Fruit fly (Drosophila melanogaster): ENCODE measurements around the gene CG15864.

CG15864 gene

DNA sequence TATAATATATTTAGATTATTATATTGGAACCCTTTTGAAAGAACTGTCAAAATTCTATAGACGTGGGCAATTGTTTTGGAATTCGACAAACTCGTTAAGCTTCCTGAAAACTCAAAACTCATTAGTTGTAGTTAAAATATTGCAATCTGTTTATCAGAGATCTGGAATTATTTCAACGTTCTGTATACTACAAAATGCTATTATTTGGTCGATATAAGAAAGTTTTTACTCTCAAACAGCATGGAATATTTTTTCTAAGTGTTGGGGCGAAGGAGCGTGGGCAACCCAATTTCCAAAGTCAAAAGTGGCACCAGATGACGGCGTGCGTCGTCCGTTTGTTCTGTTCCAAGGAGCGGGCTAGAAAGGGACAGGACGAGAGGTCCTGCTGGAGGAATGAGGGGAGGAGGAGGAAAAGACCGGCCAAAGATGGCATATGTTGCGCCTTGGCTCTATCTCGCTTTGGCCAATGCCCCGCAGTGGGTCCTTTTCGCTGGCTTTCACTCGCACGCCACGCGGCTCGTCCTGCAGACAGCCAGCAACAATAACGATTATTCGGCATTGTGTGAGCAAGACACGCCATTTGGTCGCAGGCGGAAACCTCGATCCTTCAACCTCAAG lies 37.6 kb downstream of the CG15864 start (continued):
- TF ChIP-seq lola (GFP tag; optimal IDR thresholded peaks at IDR 0.05) = peak in 1 of 3 experiments; percentile 11

DNA sequence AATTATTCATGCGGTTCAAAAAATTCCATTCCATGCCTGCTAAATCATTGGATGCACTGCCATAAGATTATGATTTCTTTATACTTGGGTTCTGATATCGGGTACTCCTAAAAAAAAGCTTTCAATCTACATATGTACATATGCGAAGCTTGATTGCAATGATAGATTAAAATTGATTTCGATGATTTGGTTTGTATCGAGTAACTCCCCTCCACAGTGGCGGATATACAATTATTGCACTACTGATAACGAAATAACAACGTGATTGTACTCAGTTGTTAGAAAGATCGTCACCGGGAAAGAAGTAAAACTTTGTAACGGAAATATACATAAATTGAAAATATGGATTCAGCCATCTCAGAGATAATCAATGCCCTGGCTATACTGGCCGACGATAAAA lies 39.5 kb downstream of the CG15864 start, which contains the start of gene Nazo:
Gene Nazo (plus strand): TSS at position 180 of the 400 bp plus-strand sequence.
- TF ChIP-seq CG8944 (GFP tag; optimal IDR thresholded peaks at IDR 0.05) = no peak
- TF ChIP-seq Dref (GFP tag; IDR thresholded peaks at IDR 0.05) = peak; percentile 18; the same call in 1 of the 2 replicates

DNA sequence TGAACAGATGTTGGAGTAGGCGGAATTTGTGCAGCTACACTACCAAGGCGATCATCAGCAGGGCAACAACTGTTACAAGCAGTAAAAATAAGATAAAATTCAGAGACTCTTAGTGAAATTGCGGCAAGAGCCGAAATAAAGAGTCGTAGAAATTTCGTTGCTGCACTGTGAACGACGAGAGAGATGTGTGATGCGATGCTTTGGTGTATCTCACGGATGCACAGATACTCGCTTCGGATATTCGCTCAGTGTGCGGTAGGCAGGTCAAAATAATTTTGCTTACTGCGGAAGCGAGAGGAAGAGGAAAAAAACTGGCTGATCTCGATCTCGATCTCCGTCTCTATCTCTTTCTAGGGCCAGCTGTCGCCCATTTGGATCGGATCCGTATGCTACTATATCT lies 40.6 kb downstream of the CG15864 start:
- TF ChIP-seq prd (optimal IDR thresholded peaks at IDR 0.05) = no peak
- TF ChIP-seq prd (GFP tag; IDR thresholded peaks at IDR 0.05) = peak; percentile 27; the same call in 1 of the 3 replicates
- TF ChIP-seq sisA (GFP tag; IDR thresholded peaks at IDR 0.05) = no peak
- no peak for TF ChIP-seq CG12219 (GFP tag; optimal IDR thresholded peaks at IDR 0.05)
- TF ChIP-seq row (GFP tag; IDR thresholded peaks at IDR 0.05) = 0 out of 3 replicates have a peak, but pooled peaks have one; percentile 28
- TF ChIP-seq CG2199 (GFP tag; IDR thresholded peaks at IDR 0.05) = 0 out of 3 replicates have a peak, but pooled peaks have one; percentile 38
- no peak for TF ChIP-seq kay (GFP tag; optimal IDR thresholded peaks at IDR 0.05)
- TF ChIP-seq Ptx1 (GFP tag; IDR thresholded peaks at IDR 0.05) = 0 out of 2 replicates have a peak, but pooled peaks have one; percentile 14
- peak; percentile 92 for TF ChIP-seq zf30C (GFP tag; optimal IDR thresholded peaks at IDR 0.05)
- TF ChIP-seq ci (GFP tag; IDR thresholded peaks at IDR 0.05) = peak; percentile 30; the same call in 1 of the 3 replicates
- TF ChIP-seq vvl (GFP tag; IDR thresholded peaks at IDR 0.05) = 0 out of 2 replicates have a peak, but pooled peaks have one; percentile 22
- TF ChIP-seq grn (GFP tag; optimal IDR thresholded peaks at IDR 0.05) = peak; percentile 25
- no peak for TF ChIP-seq Myb (GFP tag; optimal IDR thresholded peaks at IDR 0.05)
- TF ChIP-seq Xrp1 (GFP tag; IDR thresholded peaks at IDR 0.05) = 0 out of 2 replicates have a peak, but pooled peaks have one; percentile 13
- peak; percentile 31; the same call in 1 of the 2 replicates for TF ChIP-seq amos (GFP tag; IDR thresholded peaks at IDR 0.05; ENCODE audit: partially characterized antibody)
- peak; percentile 88 for TF ChIP-seq twi (tag; optimal IDR thresholded peaks at IDR 0.05)
- 0 out of 3 replicates have a peak, but pooled peaks have one; percentile 6 for TF ChIP-seq zfh1 (GFP tag; IDR thresholded peaks at IDR 0.05)
- no peak for TF ChIP-seq corto (GFP tag; optimal IDR thresholded peaks at IDR 0.05)

DNA sequence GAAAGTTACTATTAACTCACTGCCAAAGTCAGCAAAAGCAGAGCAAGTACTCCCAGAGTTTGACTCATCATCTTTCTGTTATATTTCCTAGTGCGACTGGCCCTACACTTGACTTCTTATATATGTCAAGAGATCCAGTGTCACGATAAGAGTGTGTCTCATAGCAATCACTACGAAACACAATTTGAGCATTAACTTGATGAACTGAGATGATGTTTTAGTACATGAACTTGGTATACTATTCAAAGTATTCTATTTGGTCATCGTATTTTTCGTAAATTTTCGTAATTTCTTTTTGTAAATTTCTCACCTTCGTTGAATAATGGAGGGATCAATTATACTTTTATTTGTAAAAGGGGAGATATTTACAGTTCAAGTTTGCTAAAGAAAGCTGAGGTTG lies 42.2 kb downstream of the CG15864 start, which contains the start of gene CG11672:
Gene CG11672 (minus strand): TSS at position 101 of the 400 bp plus-strand sequence.
- 0 out of 3 replicates have a peak, but pooled peaks have one; percentile 10 for TF ChIP-seq zen2 (GFP tag; IDR thresholded peaks at IDR 0.05; ENCODE audit: partially characterized antibody)
- TF ChIP-seq CG2202 (tag; optimal IDR thresholded peaks at IDR 0.05) = no peak
- no peak for TF ChIP-seq nmo (GFP tag; optimal IDR thresholded peaks at IDR 0.05)

DNA sequence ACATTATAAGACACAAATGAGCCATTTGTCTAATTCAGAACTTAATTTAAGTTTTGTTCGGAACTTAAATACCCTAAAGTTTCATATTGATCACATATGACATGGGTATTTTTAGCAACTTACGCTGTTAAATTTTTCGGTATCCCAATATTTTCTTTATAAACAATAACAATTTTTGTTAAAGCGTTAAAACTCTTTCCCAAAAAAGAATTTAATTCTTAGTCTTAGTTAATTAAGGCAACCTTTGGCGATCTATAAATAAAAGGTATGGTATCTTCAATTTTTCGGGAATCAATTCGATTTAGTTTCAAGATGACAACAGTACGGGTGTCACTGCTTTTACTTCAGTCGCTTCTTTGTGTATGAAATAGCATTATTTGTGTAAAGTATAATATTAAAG lies 42.7 kb downstream of the CG15864 start, which contains the start of gene CG31464:
Gene CG31464 (plus strand): TSS at position 301 of the 400 bp plus-strand sequence.
- TF ChIP-seq CG31441 (GFP tag; IDR thresholded peaks at IDR 0.05) = no peak
- TF ChIP-seq sens (GFP tag) = peak; percentile 33
- no peak for TF ChIP-seq CG11696 (GFP tag; IDR thresholded peaks at IDR 0.05)
- no peak for TF ChIP-seq hbn (GFP tag; IDR thresholded peaks at IDR 0.05; ENCODE audit: partially characterized antibody)
- no peak for TF ChIP-seq ems (GFP tag; optimal IDR thresholded peaks at IDR 0.05)
- TF ChIP-seq Six4 (GFP tag; optimal IDR thresholded peaks at IDR 0.05) = no peak
- TF ChIP-seq Lhr (GFP tag; optimal IDR thresholded peaks at IDR 0.05) = no peak

DNA sequence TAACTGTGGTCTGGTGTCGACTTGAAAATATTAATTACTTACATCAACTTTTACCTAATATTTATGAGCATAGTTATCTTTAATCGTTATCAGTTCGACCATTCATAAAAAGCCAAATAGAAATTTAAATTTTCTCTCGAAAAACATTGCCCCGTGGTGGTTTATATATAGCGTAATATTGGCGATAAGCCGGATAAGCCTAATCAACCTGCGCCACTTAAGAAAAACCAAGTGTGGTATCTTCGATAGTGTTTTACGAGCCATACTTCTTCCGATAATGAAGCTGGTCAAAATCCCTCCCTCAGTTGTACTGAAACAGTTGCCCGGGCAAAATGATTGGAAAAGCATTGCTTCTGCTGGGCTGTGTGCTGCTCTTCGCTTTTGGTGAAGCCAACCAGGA lies 43.8 kb downstream of the CG15864 start, which contains the start of gene CG31463:
Gene CG31463 (plus strand): TSS at position 302 of the 400 bp plus-strand sequence.
- TF ChIP-seq H15 (GFP tag; IDR thresholded peaks at IDR 0.05) = no peak
- no peak for TF ChIP-seq dmrt99B (tag; optimal IDR thresholded peaks at IDR 0.05)
- 0 out of 2 replicates have a peak, but pooled peaks have one; percentile 11 for TF ChIP-seq GATAe (GFP tag; conservative IDR thresholded peaks at IDR 0.05)
- no peak for TF ChIP-seq Usf (GFP tag; optimal IDR thresholded peaks at IDR 0.05)
- TF ChIP-seq CG18619 (GFP tag; optimal IDR thresholded peaks at IDR 0.05) = no peak
- TF ChIP-seq Spps (tag; optimal IDR thresholded peaks at IDR 0.05) = no peak
- TF ChIP-seq HLHmδ (GFP tag; optimal IDR thresholded peaks at IDR 0.05) = no peak
- TF ChIP-seq CG16863 (GFP tag; optimal IDR thresholded peaks at IDR 0.05) = no peak
- TF ChIP-seq Mrtf (GFP tag; IDR thresholded peaks at IDR 0.05) = no peak
- no peak for TF ChIP-seq CG12659 (GFP tag; optimal IDR thresholded peaks at IDR 0.05)
- TF ChIP-seq CG15073 (GFP tag; optimal IDR thresholded peaks at IDR 0.05) = no peak
- no peak for TF ChIP-seq CG15514 (GFP tag; optimal IDR thresholded peaks at IDR 0.05)
